Fruit fly (Drosophila melanogaster) whole organism, embryonic: Measurements from ENCODE around the gene Hgsnat.

Experiments
- Aef1 ChIP-seq: fragments of 200-800 bp; sonication (Bioruptor generic); IDR thresholded peaks from 3 replicates; pipeline ENCODE4 v1.3.6; 2022; ENCODE audit warnings: missing biosample characterization, missing genetic modification characterization
- Atf3 ChIP-seq: fragments of 200-800 bp; sonication (Bioruptor generic); optimal IDR thresholded peaks from 3 replicates; lab custom pipeline; 2016; ENCODE audit warnings: missing biosample characterization, missing genetic modification characterization
- Bdp1 ChIP-seq: fragments of 200-800 bp; sonication (Bioruptor generic); optimal IDR thresholded peaks from 3 replicates; lab custom pipeline; 2016; ENCODE audit warnings: missing biosample characterization, missing genetic modification characterization
- Bgb ChIP-seq: fragments of 200-800 bp; sonication (Bioruptor generic); IDR thresholded peaks from 2 replicates; pipeline ENCODE4 v1.3.6; 2022; ENCODE audit warnings: missing biosample characterization, missing genetic modification characterization; ENCODE audit not compliant: partially characterized antibody
- CG10267 ChIP-seq: fragments of 200-800 bp; sonication (Bioruptor generic); optimal IDR thresholded peaks from 2 replicates; lab custom pipeline; 2018; ENCODE audit warnings: missing biosample characterization, mild to moderate bottlenecking, missing genetic modification characterization, moderate library complexity
- CG10431 ChIP-seq: fragments of 200-800 bp; sonication (Bioruptor generic); optimal IDR thresholded peaks from 3 replicates; lab custom pipeline; 2018; ENCODE audit warnings: missing biosample characterization, mild to moderate bottlenecking, missing genetic modification characterization
- CG11723 ChIP-seq: fragments of 200-800 bp; sonication (Bioruptor generic); optimal IDR thresholded peaks from 2 replicates; lab custom pipeline; 2017; ENCODE audit warnings: missing biosample characterization, mild to moderate bottlenecking, missing genetic modification characterization
- CG12769 ChIP-seq: fragments of 200-800 bp; sonication (Bioruptor generic); optimal IDR thresholded peaks from 2 replicates; lab custom pipeline; 2019; ENCODE audit warnings: missing biosample characterization, mild to moderate bottlenecking, missing genetic modification characterization, moderate library complexity
- CG14860 ChIP-seq: fragments of 200-800 bp; sonication (Bioruptor generic); IDR thresholded peaks from 3 replicates; pipeline ENCODE4 v1.3.6; 2022; ENCODE audit warnings: missing biosample characterization, missing genetic modification characterization; ENCODE audit not compliant: partially characterized antibody
- CG15696 ChIP-seq: fragments of 200-800 bp; sonication (Bioruptor generic); optimal IDR thresholded peaks from 2 replicates; lab custom pipeline; 2019; ENCODE audit warnings: missing biosample characterization, mild to moderate bottlenecking, missing genetic modification characterization, moderate library complexity
- CG17359 ChIP-seq: fragments of 200-800 bp; sonication (Bioruptor generic); optimal IDR thresholded peaks from 3 replicates; lab custom pipeline; 2018; ENCODE audit warnings: missing biosample characterization, mild to moderate bottlenecking, missing genetic modification characterization, moderate library complexity
- CG17612 ChIP-seq: fragments of 200-800 bp; sonication (Bioruptor generic); IDR thresholded peaks from 2 replicates; pipeline ENCODE4 v1.3.6; 2022; ENCODE audit warnings: missing biosample characterization, missing genetic modification characterization
- CG2116 ChIP-seq: fragments of 200-800 bp; sonication (Bioruptor generic); optimal IDR thresholded peaks from 3 replicates; lab custom pipeline; 2018; ENCODE audit warnings: missing biosample characterization, mild to moderate bottlenecking, missing genetic modification characterization
- CG2712 ChIP-seq: fragments of 200-800 bp; optimal IDR thresholded peaks from 3 replicates; lab custom pipeline; 2019; ENCODE audit warnings: missing biosample characterization, mild to moderate bottlenecking, missing genetic modification characterization, moderate library complexity
- CG3281 ChIP-seq: fragments of 200-800 bp; sonication (Bioruptor generic); optimal IDR thresholded peaks from 3 replicates; lab custom pipeline; 2017; ENCODE audit warnings: missing biosample characterization, mild to moderate bottlenecking, missing genetic modification characterization
- CG4360 ChIP-seq: fragments of 200-800 bp; sonication (Bioruptor generic); IDR thresholded peaks from 2 replicates; pipeline ENCODE4 v1.3.6; 2022; ENCODE audit warnings: missing biosample characterization, missing genetic modification characterization
- CG4424 ChIP-seq: fragments of 200-800 bp; sonication (Bioruptor generic); optimal IDR thresholded peaks from 3 replicates; lab custom pipeline; 2016; ENCODE audit warnings: missing biosample characterization, missing genetic modification characterization
- CG4820 ChIP-seq: fragments of 200-800 bp; sonication (Bioruptor generic); optimal IDR thresholded peaks from 3 replicates; lab custom pipeline; 2016; ENCODE audit warnings: missing biosample characterization, missing genetic modification characterization
- CG7786 ChIP-seq: fragments of 200-800 bp; sonication (Bioruptor generic); optimal IDR thresholded peaks from 2 replicates; lab custom pipeline; 2016; ENCODE audit warnings: missing biosample characterization, missing genetic modification characterization
- CG8924 ChIP-seq: fragments of 200-800 bp; optimal IDR thresholded peaks from 3 replicates; lab custom pipeline; 2019; ENCODE audit warnings: missing biosample characterization, mild to moderate bottlenecking, missing genetic modification characterization, moderate library complexity
- CG9727 ChIP-seq: fragments of 200-800 bp; sonication (Bioruptor generic); optimal IDR thresholded peaks from 3 replicates; lab custom pipeline; 2017; ENCODE audit warnings: missing biosample characterization, mild to moderate bottlenecking, missing genetic modification characterization
- CoRest ChIP-seq: fragments of 200-800 bp; sonication (Bioruptor generic); optimal IDR thresholded peaks from 3 replicates; lab custom pipeline; 2018; ENCODE audit warnings: missing biosample characterization, mild to moderate bottlenecking, missing genetic modification characterization, moderate library complexity
- Doc2 ChIP-seq: fragments of 200-800 bp; sonication (Bioruptor generic); IDR thresholded peaks from 2 replicates; pipeline ENCODE4 v1.3.6; 2022; ENCODE audit warnings: missing biosample characterization, missing genetic modification characterization
- Dp ChIP-seq: fragments of 200-800 bp; sonication (Bioruptor generic); optimal IDR thresholded peaks from 2 replicates; lab custom pipeline; 2018; ENCODE audit warnings: missing biosample characterization, mild to moderate bottlenecking, missing genetic modification characterization, moderate library complexity
- HLH54F ChIP-seq: fragments of 200-800 bp; sonication (Bioruptor generic); optimal IDR thresholded peaks from 3 replicates; lab custom pipeline; 2016; ENCODE audit warnings: missing biosample characterization, missing genetic modification characterization
- Hsf ChIP-seq: fragments of 200-800 bp; sonication (Bioruptor generic); optimal IDR thresholded peaks from 3 replicates; lab custom pipeline; 2016; ENCODE audit warnings: missing biosample characterization, missing genetic modification characterization
- MBD-R2 ChIP-seq: fragments of 200-800 bp; sonication (Bioruptor generic); IDR thresholded peaks from 2 replicates; pipeline ENCODE4 v1.3.6; 2022; ENCODE audit warnings: missing biosample characterization, missing genetic modification characterization
- MESR4 ChIP-seq: fragments of 200-800 bp; sonication (Bioruptor generic); optimal IDR thresholded peaks from 2 replicates; lab custom pipeline; 2018; ENCODE audit warnings: missing biosample characterization, mild to moderate bottlenecking, missing genetic modification characterization, moderate library complexity
- Med ChIP-seq: fragments of 200-800 bp; sonication (Bioruptor generic); peaks from one replicate; lab custom pipeline; 2016; ENCODE audit warnings: missing biosample characterization, missing genetic modification characterization, mild to moderate bottlenecking, inconsistent platforms, moderate library complexity
- PHDP ChIP-seq: fragments of 200-800 bp; sonication (Bioruptor generic); optimal IDR thresholded peaks from 3 replicates; lab custom pipeline; 2018; ENCODE audit warnings: missing biosample characterization, mild to moderate bottlenecking, missing genetic modification characterization, moderate library complexity
- Sin3A ChIP-seq: fragments of >200 bp; optimal IDR thresholded peaks from 2 replicates; lab custom pipeline; 2018
- Sox102F ChIP-seq: fragments of 200-800 bp; sonication (Bioruptor generic); optimal IDR thresholded peaks from 2 replicates; lab custom pipeline; 2018; ENCODE audit warnings: missing biosample characterization, mild to moderate bottlenecking, missing genetic modification characterization, moderate library complexity
- Xrp1 ChIP-seq: fragments of 200-800 bp; sonication (Bioruptor generic); IDR thresholded peaks from 2 replicates; pipeline ENCODE4 v1.3.6; 2022; ENCODE audit warnings: missing biosample characterization, missing genetic modification characterization
- ab ChIP-seq: fragments of 200-800 bp; sonication (Bioruptor generic); optimal IDR thresholded peaks from 2 replicates; lab custom pipeline; 2016; ENCODE audit warnings: missing biosample characterization, missing genetic modification characterization
- caup ChIP-seq: fragments of 200-800 bp; sonication (Bioruptor generic); optimal IDR thresholded peaks from 3 replicates; lab custom pipeline; 2017; ENCODE audit warnings: missing biosample characterization, mild to moderate bottlenecking, missing genetic modification characterization, moderate library complexity; ENCODE audit not compliant: severe bottlenecking
- chinmo ChIP-seq: fragments of 200-800 bp; sonication (Bioruptor generic); IDR thresholded peaks from 4 replicates; pipeline ENCODE4 v1.3.6; 2022; ENCODE audit warnings: missing biosample characterization, missing genetic modification characterization; ENCODE audit not compliant: partially characterized antibody
- dmrt11E ChIP-seq: fragments of 200-800 bp; sonication (Bioruptor generic); optimal IDR thresholded peaks from 3 replicates; lab custom pipeline; 2018; ENCODE audit warnings: missing biosample characterization, mild to moderate bottlenecking, missing genetic modification characterization, moderate library complexity
- dmrt99B ChIP-seq: fragments of 200-800 bp; sonication (Bioruptor generic); optimal IDR thresholded peaks from 2 replicates; lab custom pipeline; 2018; ENCODE audit warnings: missing biosample characterization, mild to moderate bottlenecking, missing genetic modification characterization, moderate library complexity
- gfzf ChIP-seq: fragments of 200-800 bp; sonication (Bioruptor generic); optimal IDR thresholded peaks from 2 replicates; lab custom pipeline; 2016; ENCODE audit warnings: missing biosample characterization, mild to moderate bottlenecking, missing genetic modification characterization, moderate library complexity
- lab ChIP-seq: fragments of 200-800 bp; sonication (Bioruptor generic); optimal IDR thresholded peaks from 3 replicates; lab custom pipeline; 2017; ENCODE audit warnings: missing biosample characterization, missing genetic modification characterization, mild to moderate bottlenecking, moderate library complexity, missing genetic modification reagents
- lbe ChIP-seq: fragments of 200-800 bp; sonication (Bioruptor generic); optimal IDR thresholded peaks from 2 replicates; lab custom pipeline; 2016; ENCODE audit warnings: missing biosample characterization, mild to moderate bottlenecking, missing genetic modification characterization
- mam ChIP-seq: fragments of 200-800 bp; sonication (Bioruptor generic); optimal IDR thresholded peaks from 3 replicates; lab custom pipeline; 2016; ENCODE audit warnings: missing biosample characterization, missing genetic modification characterization
- phol ChIP-seq: fragments of 200-800 bp; sonication (Bioruptor generic); optimal IDR thresholded peaks from 3 replicates; lab custom pipeline; 2018; ENCODE audit warnings: missing biosample characterization, mild to moderate bottlenecking, missing genetic modification characterization, moderate library complexity
- row ChIP-seq: fragments of 200-800 bp; sonication (Bioruptor generic); IDR thresholded peaks from 3 replicates; pipeline ENCODE4 v1.3.6; 2022; ENCODE audit warnings: missing biosample characterization, missing genetic modification characterization
- sens ChIP-seq: fragments of 200-800 bp; sonication (Bioruptor generic); peaks from one replicate; lab custom pipeline; 2016; ENCODE audit warnings: missing biosample characterization, missing genetic modification characterization
- sisA ChIP-seq: fragments of 200-800 bp; sonication (Bioruptor generic); IDR thresholded peaks from 2 replicates; pipeline ENCODE4 v1.3.6; 2022; ENCODE audit warnings: missing biosample characterization, missing genetic modification characterization
- sob ChIP-seq: fragments of 200-800 bp; sonication (Bioruptor generic); IDR thresholded peaks from 2 replicates; pipeline ENCODE4 v1.3.6; 2022; ENCODE audit warnings: missing biosample characterization, missing genetic modification characterization
- sug ChIP-seq: fragments of 200-800 bp; optimal IDR thresholded peaks from 2 replicates; lab custom pipeline; 2019; ENCODE audit warnings: missing biosample characterization, mild to moderate bottlenecking, missing genetic modification characterization, moderate library complexity
- tin ChIP-seq: fragments of 200-800 bp; sonication (Bioruptor generic); optimal IDR thresholded peaks from 3 replicates; lab custom pipeline; 2016; ENCODE audit warnings: missing biosample characterization, missing genetic modification characterization

Hgsnat gene

DNA sequence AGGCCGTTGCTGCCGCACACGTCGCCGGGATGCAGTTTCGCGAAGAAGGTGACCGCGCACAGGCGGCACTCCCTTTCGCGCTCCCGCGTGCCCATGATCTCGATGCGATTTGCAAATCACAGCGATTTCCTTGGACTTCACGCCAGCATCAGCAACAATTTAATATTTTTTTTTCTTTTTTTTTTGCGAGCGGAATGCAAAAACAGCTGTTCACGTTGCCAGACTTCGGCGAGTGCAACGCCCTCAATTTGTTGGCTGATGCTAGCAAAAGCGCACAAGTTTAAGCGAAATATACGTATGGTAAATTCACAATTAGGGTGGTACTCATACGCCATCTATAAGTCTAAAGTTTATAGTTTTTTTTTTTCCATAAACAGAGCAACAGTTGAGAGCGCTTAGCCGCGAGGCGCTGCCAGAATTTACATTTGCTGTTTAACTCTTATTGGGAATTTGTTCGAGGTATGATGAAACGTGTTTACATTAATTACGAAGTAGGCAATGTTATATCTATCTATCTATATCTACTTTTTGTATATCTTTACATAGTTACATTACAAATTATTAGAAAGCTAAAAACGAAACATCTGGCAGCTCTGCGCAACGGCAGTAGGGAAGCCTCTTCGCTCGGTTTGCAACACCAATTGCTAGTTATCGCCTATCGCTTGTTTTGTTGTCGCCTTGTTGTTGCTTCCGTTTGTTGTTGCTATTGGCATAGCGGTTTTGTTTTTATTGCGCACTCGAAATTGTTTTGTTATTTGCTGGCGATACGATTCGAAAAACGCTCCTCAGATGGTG is at the start of gene Hgsnat, which contains the start of gene CG4041 (continued):
- TF ChIP-seq CG9727 (GFP tag; lab: Kevin White, UChicago), result peak; percentile 23
- TF ChIP-seq chinmo (GFP tag; lab: Robert Waterston, UW), result 0 out of 4 replicates have a peak, but pooled peaks have one; percentile 13
- peak; percentile 3 for TF ChIP-seq CG4820 (GFP tag; lab: Kevin White, UChicago)
- TF ChIP-seq Aef1 (GFP tag; lab: Robert Waterston, UW), result peak; percentile 72
- peak; percentile 5 for TF ChIP-seq Dp (GFP tag; lab: Kevin White, UChicago)
- peak; percentile 6 for TF ChIP-seq Hsf (GFP tag; lab: Kevin White, UChicago)
- TF ChIP-seq Xrp1 (GFP tag; lab: Robert Waterston, UW), result no peak
- peak; percentile 22 for TF ChIP-seq tin (GFP tag; lab: Kevin White, UChicago)
- TF ChIP-seq lbe (GFP tag; lab: Kevin White, UChicago), result peak; percentile 26
- TF ChIP-seq CG2712 (tag; lab: Kevin White, UChicago), result peak; percentile 24
- peak; percentile 5 for TF ChIP-seq caup (GFP tag; lab: Kevin White, UChicago)
- TF ChIP-seq ab (GFP tag; lab: Kevin White, UChicago), result no peak
- peak; percentile 26 for TF ChIP-seq mam (GFP tag; lab: Kevin White, UChicago)
- peak; percentile 67 for TF ChIP-seq MBD-R2 (GFP tag; lab: Robert Waterston, UW)
- TF ChIP-seq sens (GFP tag; lab: Kevin White, UChicago), result peak; percentile 74
- TF ChIP-seq lab (GFP tag; lab: Kevin White, UChicago), result peak; percentile 26
- peak; percentile 32 for TF ChIP-seq HLH54F
- TF ChIP-seq Med (GFP tag; lab: Kevin White, UChicago), result peak; percentile 49
- TF ChIP-seq sug (tag; lab: Kevin White, UChicago), result peak; percentile 4
- no peak for TF ChIP-seq CG14860
- TF ChIP-seq CG4360 (GFP tag; lab: Robert Waterston, UW), result peak; percentile 81
- TF ChIP-seq dmrt11E (tag; lab: Kevin White, UChicago), result no peak
- TF ChIP-seq Sin3A (lab: Kevin White, UChicago), result peak; percentile 76
- TF ChIP-seq phol (tag; lab: Kevin White, UChicago), result peak; percentile 30
- 0 out of 2 replicates have a peak, but pooled peaks have one; percentile 6 for TF ChIP-seq sob (GFP tag; lab: Robert Waterston, UW)
- peak; percentile 7 for TF ChIP-seq CG11723 (GFP tag; lab: Kevin White, UChicago)
- peak; percentile 38 for TF ChIP-seq MESR4 (GFP tag; lab: Kevin White, UChicago)
- peak; percentile 45 for TF ChIP-seq CG2116 (GFP tag; lab: Kevin White, UChicago)
- TF ChIP-seq PHDP, result peak; percentile 10
- peak; percentile 89 for TF ChIP-seq CG10267 (tag; lab: Kevin White, UChicago)
- TF ChIP-seq gfzf (GFP tag; lab: Kevin White, UChicago), result peak; percentile 29
- TF ChIP-seq dmrt99B (tag; lab: Kevin White, UChicago), result no peak
- no peak for TF ChIP-seq CG15696 (tag; lab: Kevin White, UChicago)
- peak; percentile 27; the same call in 2 of the 3 replicates for TF ChIP-seq row (GFP tag; lab: Robert Waterston, UW)
- peak; percentile 13 for TF ChIP-seq Sox102F (GFP tag; lab: Kevin White, UChicago)
- TF ChIP-seq CG7786 (GFP tag; lab: Kevin White, UChicago), result no peak
- no peak for TF ChIP-seq CG12769 (tag; lab: Kevin White, UChicago)
- TF ChIP-seq Doc2 (GFP tag; lab: Robert Waterston, UW), result no peak
- TF ChIP-seq CG3281 (GFP tag; lab: Kevin White, UChicago), result peak; percentile 18
- TF ChIP-seq CG4424, result peak; percentile 4
- peak; percentile 60 for TF ChIP-seq CG17359 (tag; lab: Kevin White, UChicago)
- peak; percentile 15 for TF ChIP-seq CG8924 (tag; lab: Kevin White, UChicago)
- TF ChIP-seq CoRest (tag; lab: Kevin White, UChicago), result peak; percentile 35
- no peak for TF ChIP-seq Bgb (GFP tag; lab: Robert Waterston, UW)
- TF ChIP-seq CG17612 (GFP tag; lab: Robert Waterston, UW), result no peak
- no peak for TF ChIP-seq CG10431 (GFP tag; lab: Kevin White, UChicago)
- TF ChIP-seq Bdp1, result peak; percentile 13
- peak; percentile 19; the same call in 1 of the 2 replicates for TF ChIP-seq sisA (GFP tag; lab: Robert Waterston, UW)
- no peak for TF ChIP-seq Atf3 (GFP tag; lab: Kevin White, UChicago)
